Fruit fly (Drosophila melanogaster) whole organism, embryonic: ENCODE results near the gene CG11085.

Source experiments
- Bteb2 ChIP-seq: fragments of 200-800 bp; sonication (Bioruptor generic); optimal IDR thresholded peaks from 2 replicates; lab custom pipeline; 2016; ENCODE audit warnings: missing biosample characterization, missing genetic modification characterization
- CG10321 ChIP-seq: fragments of 200-800 bp; sonication (Bioruptor generic); IDR thresholded peaks from 2 replicates; pipeline ENCODE4 v1.3.6; 2022; ENCODE audit warnings: missing biosample characterization, missing genetic modification characterization
- CG11093 ChIP-seq: fragments of 200-800 bp; sonication (Bioruptor generic); IDR thresholded peaks from 3 replicates; pipeline ENCODE4 v1.3.6; 2022; ENCODE audit warnings: missing biosample characterization, missing genetic modification characterization
- CG13424 ChIP-seq: fragments of 200-800 bp; sonication (Bioruptor generic); optimal IDR thresholded peaks from 2 replicates; lab custom pipeline; 2019; ENCODE audit warnings: missing biosample characterization, mild to moderate bottlenecking, missing genetic modification characterization, moderate library complexity
- CG1647 ChIP-seq: fragments of 200-800 bp; sonication (Bioruptor generic); optimal IDR thresholded peaks from 3 replicates; lab custom pipeline; 2016; ENCODE audit warnings: missing biosample characterization, missing genetic modification characterization
- CG16815 ChIP-seq: fragments of 200-800 bp; sonication (Bioruptor generic); optimal IDR thresholded peaks from 3 replicates; lab custom pipeline; 2017; ENCODE audit warnings: missing biosample characterization, mild to moderate bottlenecking, missing genetic modification characterization
- CG1792 ChIP-seq: fragments of 200-800 bp; sonication (Bioruptor generic); optimal IDR thresholded peaks from 2 replicates; lab custom pipeline; 2016; ENCODE audit warnings: missing biosample characterization, missing genetic modification characterization
- CG2120 ChIP-seq: fragments of 200-800 bp; sonication (Bioruptor generic); optimal IDR thresholded peaks from 3 replicates; lab custom pipeline; 2016; ENCODE audit warnings: missing biosample characterization, missing genetic modification characterization
- CG2202 ChIP-seq: fragments of 200-800 bp; sonication (Bioruptor generic); optimal IDR thresholded peaks from 2 replicates; lab custom pipeline; 2018; ENCODE audit warnings: missing biosample characterization, mild to moderate bottlenecking, missing genetic modification characterization
- CG31388 ChIP-seq: fragments of 200-800 bp; sonication (Bioruptor generic); optimal IDR thresholded peaks from 2 replicates; lab custom pipeline; 2016; ENCODE audit warnings: missing biosample characterization, missing genetic modification characterization
- CG3281 ChIP-seq: fragments of 200-800 bp; sonication (Bioruptor generic); optimal IDR thresholded peaks from 3 replicates; lab custom pipeline; 2017; ENCODE audit warnings: missing biosample characterization, mild to moderate bottlenecking, missing genetic modification characterization
- CG4360 ChIP-seq: fragments of 200-800 bp; sonication (Bioruptor generic); IDR thresholded peaks from 2 replicates; pipeline ENCODE4 v1.3.6; 2022; ENCODE audit warnings: missing biosample characterization, missing genetic modification characterization
- CG43689 ChIP-seq: fragments of 200-800 bp; sonication (Bioruptor generic); IDR thresholded peaks from 2 replicates; pipeline ENCODE4 v1.3.6; 2022; ENCODE audit warnings: missing biosample characterization, missing genetic modification characterization
- CG4730 ChIP-seq: fragments of 200-800 bp; sonication (Bioruptor generic); IDR thresholded peaks from 2 replicates; pipeline ENCODE4 v1.3.6; 2022; ENCODE audit warnings: missing biosample characterization, missing genetic modification characterization
- CG7271 ChIP-seq: fragments of 200-800 bp; sonication (Bioruptor generic); optimal IDR thresholded peaks from 2 replicates; lab custom pipeline; 2018; ENCODE audit warnings: missing biosample characterization, mild to moderate bottlenecking, missing genetic modification characterization, moderate library complexity
- CG7372 ChIP-seq: fragments of 200-800 bp; sonication (Bioruptor generic); IDR thresholded peaks from 2 replicates; pipeline ENCODE4 v1.3.6; 2022; ENCODE audit warnings: missing biosample characterization, missing genetic modification characterization
- CG7928 ChIP-seq: fragments of 200-800 bp; sonication (Bioruptor generic); optimal IDR thresholded peaks from 2 replicates; lab custom pipeline; 2017; ENCODE audit warnings: missing biosample characterization, mild to moderate bottlenecking, missing genetic modification characterization
- CG8281 ChIP-seq: fragments of 200-800 bp; sonication (Bioruptor generic); optimal IDR thresholded peaks from 2 replicates; lab custom pipeline; 2018; ENCODE audit warnings: missing biosample characterization, mild to moderate bottlenecking, missing genetic modification characterization, moderate library complexity
- CoRest ChIP-seq: fragments of 200-800 bp; sonication (Bioruptor generic); optimal IDR thresholded peaks from 3 replicates; lab custom pipeline; 2018; ENCODE audit warnings: missing biosample characterization, mild to moderate bottlenecking, missing genetic modification characterization, moderate library complexity
- Hand ChIP-seq: fragments of 200-800 bp; sonication (Bioruptor generic); optimal IDR thresholded peaks from 2 replicates; lab custom pipeline; 2017; ENCODE audit warnings: mild to moderate bottlenecking, missing biosample characterization, missing genetic modification reagents, missing genetic modification characterization
- Hmr ChIP-seq: fragments of 200-800 bp; sonication (Bioruptor generic); optimal IDR thresholded peaks from 3 replicates; lab custom pipeline; 2017; ENCODE audit warnings: mild to moderate bottlenecking, missing biosample characterization, missing genetic modification reagents, missing genetic modification characterization
- Hr39 ChIP-seq: fragments of >200 bp; optimal IDR thresholded peaks from 2 replicates; lab custom pipeline; 2017
- Mad ChIP-seq: fragments of 200-800 bp; sonication (Bioruptor generic); optimal IDR thresholded peaks from 2 replicates; lab custom pipeline; 2016; ENCODE audit warnings: missing biosample characterization, missing genetic modification characterization
- NFAT ChIP-seq: fragments of 200-800 bp; sonication (Bioruptor generic); IDR thresholded peaks from 2 replicates; pipeline ENCODE4 v1.3.6; 2022; ENCODE audit warnings: missing biosample characterization, missing genetic modification characterization
- NfI ChIP-seq: fragments of 200-800 bp; sonication (Bioruptor generic); optimal IDR thresholded peaks from 3 replicates; lab custom pipeline; 2018; ENCODE audit warnings: missing biosample characterization, mild to moderate bottlenecking, missing genetic modification characterization, moderate library complexity
- Ravus ChIP-seq: fragments of 200-800 bp; sonication (Bioruptor generic); IDR thresholded peaks from 2 replicates; pipeline ENCODE4 v1.3.6; 2022; ENCODE audit warnings: missing biosample characterization, missing genetic modification characterization
- Sox102F ChIP-seq: fragments of 200-800 bp; sonication (Bioruptor generic); optimal IDR thresholded peaks from 2 replicates; lab custom pipeline; 2018; ENCODE audit warnings: missing biosample characterization, mild to moderate bottlenecking, missing genetic modification characterization, moderate library complexity
- Sry-β ChIP-seq: fragments of 200-800 bp; sonication (Bioruptor generic); optimal IDR thresholded peaks from 2 replicates; lab custom pipeline; 2018; ENCODE audit warnings: missing biosample characterization, mild to moderate bottlenecking, missing genetic modification characterization, moderate library complexity
- Stat92E ChIP-seq, 3 experiments: fragments of >200 bp in 2 of 3; fragments of 200-800 bp in 1 of 3; sonication (Bioruptor generic) in 1 of 3; optimal IDR thresholded peaks; 2 replicates each; lab custom pipeline; 2017 to 2019; ENCODE audit warnings: missing biosample characterization in 3 of 3, missing genetic modification characterization in 3 of 3, mild to moderate bottlenecking in 1 of 3, moderate library complexity in 1 of 3
- ash1 ChIP-seq: fragments of 200-800 bp; sonication (Bioruptor generic); optimal IDR thresholded peaks from 2 replicates; lab custom pipeline; 2018; ENCODE audit warnings: missing biosample characterization, mild to moderate bottlenecking, missing genetic modification characterization
- ato ChIP-seq: fragments of 200-800 bp; sonication (Bioruptor generic); IDR thresholded peaks from 2 replicates; pipeline ENCODE4 v1.3.6; 2022; ENCODE audit warnings: missing biosample characterization, missing genetic modification characterization; ENCODE audit not compliant: partially characterized antibody
- cad ChIP-seq: fragments of >200 bp; optimal IDR thresholded peaks from 2 replicates; lab custom pipeline; 2017; ENCODE audit warnings: missing biosample characterization, missing genetic modification characterization
- gsb ChIP-seq: fragments of 200-800 bp; sonication (Bioruptor generic); IDR thresholded peaks from 2 replicates; pipeline ENCODE4 v1.3.6; 2022; ENCODE audit warnings: missing biosample characterization, missing genetic modification characterization
- ham ChIP-seq: fragments of 200-800 bp; sonication (Bioruptor generic); IDR thresholded peaks from 2 replicates; pipeline ENCODE4 v1.3.6; 2022; ENCODE audit warnings: missing biosample characterization, missing genetic modification characterization
- hth ChIP-seq: fragments of >200 bp; optimal IDR thresholded peaks from 2 replicates; lab custom pipeline; 2017; ENCODE audit warnings: inconsistent platforms
- insv ChIP-seq, 2 experiments: fragments of 200-800 bp; sonication (Bioruptor generic); optimal IDR thresholded peaks; 3 replicates each; lab custom pipeline; 2016 to 2018; ENCODE audit warnings: missing biosample characterization in 2 of 2, missing genetic modification characterization in 2 of 2
- kay ChIP-seq: fragments of 200-800 bp; sonication (Bioruptor generic); optimal IDR thresholded peaks from 2 replicates; lab custom pipeline; 2016; ENCODE audit warnings: missing biosample characterization, missing genetic modification characterization
- ken ChIP-seq: fragments of 200-800 bp; sonication (Bioruptor generic); IDR thresholded peaks from 3 replicates; pipeline ENCODE4 v1.3.6; 2022; ENCODE audit warnings: missing biosample characterization, missing genetic modification characterization
- knrl ChIP-seq: fragments of 200-800 bp; sonication (Bioruptor generic); IDR thresholded peaks from 3 replicates; pipeline ENCODE4 v1.3.6; 2022; ENCODE audit warnings: missing biosample characterization, missing genetic modification characterization; ENCODE audit not compliant: partially characterized antibody
- lilli ChIP-seq: fragments of 200-800 bp; sonication (Bioruptor generic); optimal IDR thresholded peaks from 3 replicates; lab custom pipeline; 2016; ENCODE audit warnings: missing biosample characterization, missing genetic modification characterization
- mirr ChIP-seq: fragments of 200-800 bp; sonication (Bioruptor generic); optimal IDR thresholded peaks from 3 replicates; lab custom pipeline; 2018; ENCODE audit warnings: missing biosample characterization, mild to moderate bottlenecking, missing genetic modification characterization
- pb ChIP-seq: fragments of 200-800 bp; sonication (Bioruptor generic); optimal IDR thresholded peaks from 3 replicates; lab custom pipeline; 2016; ENCODE audit warnings: missing biosample characterization, missing genetic modification characterization
- peb ChIP-seq: fragments of 200-800 bp; sonication (Bioruptor generic); IDR thresholded peaks from 2 replicates; pipeline ENCODE4 v1.3.6; 2022; ENCODE audit warnings: missing biosample characterization, missing genetic modification characterization
- psq ChIP-seq: fragments of 200-800 bp; sonication (Bioruptor generic); optimal IDR thresholded peaks from 2 replicates; lab custom pipeline; 2017; ENCODE audit warnings: missing biosample characterization, missing genetic modification characterization
- sens ChIP-seq: fragments of 200-800 bp; sonication (Bioruptor generic); peaks from one replicate; lab custom pipeline; 2016; ENCODE audit warnings: missing biosample characterization, missing genetic modification characterization
- shn ChIP-seq: fragments of 200-800 bp; sonication (Bioruptor generic); optimal IDR thresholded peaks from 3 replicates; lab custom pipeline; 2016; ENCODE audit warnings: missing biosample characterization, missing genetic modification characterization
- ssp ChIP-seq: fragments of 200-800 bp; sonication (Bioruptor generic); IDR thresholded peaks from 2 replicates; pipeline ENCODE4 v1.3.6; 2022; ENCODE audit warnings: missing biosample characterization, missing genetic modification characterization
- trh ChIP-seq: fragments of 200-800 bp; sonication (Bioruptor generic); optimal IDR thresholded peaks from 2 replicates; lab custom pipeline; 2016; ENCODE audit warnings: missing biosample characterization, missing genetic modification characterization
- unc-4 ChIP-seq: fragments of 200-800 bp; sonication (Bioruptor generic); IDR thresholded peaks from 2 replicates; pipeline ENCODE4 v1.3.6; 2022; ENCODE audit warnings: missing biosample characterization, missing genetic modification characterization; ENCODE audit not compliant: partially characterized antibody
- usp ChIP-seq: fragments of >200 bp; optimal IDR thresholded peaks from 2 replicates; lab custom pipeline; 2017; ENCODE audit warnings: missing biosample characterization, missing genetic modification characterization

Gene CG11085

DNA sequence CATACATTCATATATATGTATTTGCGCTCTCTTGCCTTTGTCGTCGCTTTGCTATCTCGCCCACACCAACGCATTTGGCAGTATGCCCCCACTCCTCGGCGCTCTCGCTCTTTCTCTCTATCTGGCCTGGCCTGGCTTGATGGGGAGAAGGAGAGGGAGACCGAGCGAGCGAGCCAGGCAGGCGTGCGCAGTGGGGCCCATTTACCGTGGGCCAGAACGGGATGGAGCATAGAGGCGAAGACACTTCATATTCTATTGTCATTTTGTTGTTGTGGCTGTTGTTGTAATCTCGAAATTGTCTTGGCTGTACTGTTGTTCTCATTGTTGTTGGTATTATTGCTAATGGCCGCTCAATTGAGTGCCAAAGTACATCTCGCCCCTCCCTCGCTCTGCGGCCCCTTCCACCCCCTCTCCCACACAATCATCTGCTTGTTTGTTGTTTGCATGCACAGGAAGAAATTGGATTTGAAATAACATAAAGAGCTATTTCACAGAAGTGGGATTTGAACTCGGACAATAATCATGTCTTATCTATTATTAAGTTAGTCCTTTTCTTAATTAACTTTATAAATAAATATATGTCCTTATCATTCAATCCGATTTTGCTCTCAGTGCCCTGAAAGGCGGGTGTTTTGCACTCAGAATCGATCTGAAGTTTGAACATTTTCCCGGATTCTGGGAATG is 49.1 kb downstream of the CG11085 start (continued):
- TF ChIP-seq CG7372 (GFP tag; lab: Robert Waterston, UW) (peak; percentile 89), CG13424 (tag; lab: Kevin White, UChicago) (peak; percentile 90), insv (GFP tag; optimal IDR thresholded peaks at IDR 0.05; lab: Kevin White, UChicago) (peak in 1 of 2 experiments; percentile 40), Sox102F (GFP tag; lab: Kevin White, UChicago) (peak; percentile 89), lilli (GFP tag; lab: Kevin White, UChicago) (peak; percentile 80), CG7271 (tag; lab: Kevin White, UChicago) (no peak), shn (no peak), Bteb2 (GFP tag; lab: Kevin White, UChicago) (peak; percentile 28), CG2202 (tag; lab: Kevin White, UChicago) (peak; percentile 80), peb (peak; percentile 82), Mad (GFP tag; lab: Kevin White, UChicago) (peak; percentile 50), ato (GFP tag; lab: Robert Waterston, UW) (no peak), CG43689 (GFP tag; lab: Robert Waterston, UW) (peak; percentile 75), CG10321 (GFP tag; lab: Robert Waterston, UW) (peak; percentile 92), usp (no peak), gsb (GFP tag; lab: Robert Waterston, UW) (peak; percentile 86), CG16815 (GFP tag; lab: Kevin White, UChicago) (peak; percentile 89), pb (peak; percentile 16), Hr39 (lab: Kevin White, UChicago) (no peak), cad (GFP tag; lab: Kevin White, UChicago) (no peak), CG3281 (peak; percentile 87), sens (GFP tag; lab: Kevin White, UChicago) (peak; percentile 91), ash1 (GFP tag; lab: Kevin White, UChicago) (peak; percentile 34), kay (GFP tag; lab: Kevin White, UChicago) (peak; percentile 69), psq (GFP tag; lab: Kevin White, UChicago) (peak; percentile 60), NFAT (GFP tag; lab: Robert Waterston, UW) (peak; percentile 94), ssp (GFP tag; lab: Robert Waterston, UW) (peak; percentile 82; the same call in 1 of the 2 replicates), CG7928 (GFP tag; lab: Kevin White, UChicago) (peak; percentile 34), NfI (GFP tag; lab: Kevin White, UChicago) (peak; percentile 88), ken (GFP tag; lab: Robert Waterston, UW) (peak; percentile 83; the same call in 2 of the 3 replicates), CG1647 (GFP tag; lab: Kevin White, UChicago) (peak; percentile 34), unc-4 (GFP tag; lab: Robert Waterston, UW) (0 out of 2 replicates have a peak, but pooled peaks have one; percentile 33), Stat92E (GFP tag; optimal IDR thresholded peaks at IDR 0.05; lab: Kevin White, UChicago) (peak in 1 of 3 experiments; percentile 7), CG31388 (peak; percentile 45), Ravus (GFP tag; lab: Robert Waterston, UW) (peak; percentile 71; the same call in 1 of the 2 replicates), Hmr (GFP tag; lab: Kevin White, UChicago) (peak; percentile 90), CG8281 (peak; percentile 58), CG11093 (GFP tag; lab: Robert Waterston, UW) (peak; percentile 87), CG2120 (GFP tag; lab: Kevin White, UChicago) (peak; percentile 79), hth (lab: Kevin White, UChicago) (no peak), Sry-β (GFP tag; lab: Kevin White, UChicago) (no peak), CoRest (tag; lab: Kevin White, UChicago) (peak; percentile 91), trh (GFP tag; lab: Kevin White, UChicago) (peak; percentile 72), CG4360 (GFP tag; lab: Robert Waterston, UW) (peak; percentile 97), CG1792 (peak; percentile 57), CG4730 (GFP tag; lab: Robert Waterston, UW) (peak; percentile 87), knrl (GFP tag; lab: Robert Waterston, UW) (no peak; the same call in 2 of the 3 replicates), Hand (peak; percentile 75), mirr (GFP tag; lab: Kevin White, UChicago) (peak; percentile 79), ham (GFP tag; lab: Robert Waterston, UW) (peak; percentile 70)
